Worm (Caenorhabditis elegans) whole organism, young adult: ENCODE data around the gene nspf-3.
"Not testable (repeated sequence)": the region's sequence is repeated elsewhere in the genome, so short reads cannot be mapped to it uniquely, and the experiment has no call there.

ENCODE experiments used
- C06A6.2 ChIP-seq: fragments of 200-800 bp; sonication (Bioruptor generic); conservative IDR thresholded peaks from 2 replicates; pipeline ENCODE4 v1.3.6; 2022; ENCODE audit warnings: missing genetic modification characterization, missing compliant biosample characterization
- F10E7.11 ChIP-seq: sonication (generic microtip); optimal IDR thresholded peaks from 2 replicates; lab custom pipeline; 2017; ENCODE audit warnings: mild to moderate bottlenecking, missing genetic modification characterization, moderate library complexity, missing compliant biosample characterization
- F33H1.4 ChIP-seq: fragments of 200-800 bp; sonication (Bioruptor generic); IDR thresholded peaks from 2 replicates; pipeline ENCODE4 v1.3.6; 2022; ENCODE audit warnings: missing genetic modification reagents, missing genetic modification characterization, missing compliant biosample characterization
- F39B2.1 ChIP-seq: fragments of 200-800 bp; sonication (Bioruptor generic); IDR thresholded peaks from 2 replicates; pipeline ENCODE4 v1.3.6; 2022; ENCODE audit warnings: missing genetic modification reagents, missing genetic modification characterization, missing compliant biosample characterization
- F49E8.2 ChIP-seq: sonication (generic microtip); optimal IDR thresholded peaks from 3 replicates; lab custom pipeline; 2017; ENCODE audit warnings: missing genetic modification characterization, mild to moderate bottlenecking, missing compliant biosample characterization, antibody characterized with exemption, moderate library complexity; ENCODE audit not compliant: insufficient read depth
- F55B11.4 ChIP-seq: sonication (generic microtip); optimal IDR thresholded peaks from 2 replicates; lab custom pipeline; 2016; ENCODE audit warnings: missing compliant biosample characterization, missing genetic modification characterization, borderline replicate concordance; ENCODE audit not compliant: insufficient read depth
- F57A8.1 ChIP-seq: fragments of 200-800 bp; sonication (Bioruptor generic); optimal IDR thresholded peaks from 2 replicates; lab custom pipeline; 2018; ENCODE audit warnings: mild to moderate bottlenecking, missing genetic modification characterization, moderate library complexity, missing compliant biosample characterization
- K12H6.12 ChIP-seq: fragments of 200-800 bp; sonication (Bioruptor generic); optimal IDR thresholded peaks from 2 replicates; lab custom pipeline; 2018; ENCODE audit warnings: mild to moderate bottlenecking, missing genetic modification characterization, missing compliant biosample characterization
- Y53F4B.3 ChIP-seq: fragments of 200-800 bp; sonication (Bioruptor generic); IDR thresholded peaks from 2 replicates; pipeline ENCODE4 v1.3.6; 2022; ENCODE audit warnings: missing genetic modification reagents, missing genetic modification characterization, missing compliant biosample characterization
- akir-1 ChIP-seq: fragments of 200-800 bp; sonication (Bioruptor generic); optimal IDR thresholded peaks from 2 replicates; lab custom pipeline; 2018; ENCODE audit warnings: mild to moderate bottlenecking, missing genetic modification characterization, moderate library complexity, missing compliant biosample characterization
- attf-3 ChIP-seq: fragments of 200-800 bp; sonication (Bioruptor generic); conservative IDR thresholded peaks from 2 replicates; pipeline ENCODE4 v1.3.6; 2022; ENCODE audit warnings: missing genetic modification reagents, missing genetic modification characterization, missing compliant biosample characterization
- ceh-40 ChIP-seq: fragments of 200-800 bp; sonication (Bioruptor generic); IDR thresholded peaks from 2 replicates; pipeline ENCODE4 v1.3.6; 2022; ENCODE audit warnings: missing genetic modification characterization, missing compliant biosample characterization
- ceh-79 ChIP-seq: sonication (generic microtip); optimal IDR thresholded peaks from 2 replicates; lab custom pipeline; 2017; ENCODE audit warnings: mild to moderate bottlenecking, missing genetic modification characterization, missing compliant biosample characterization
- ceh-91 ChIP-seq: fragments of 200-800 bp; sonication (Bioruptor generic); IDR thresholded peaks from 2 replicates; pipeline ENCODE4 v1.3.6; 2022; ENCODE audit warnings: missing genetic modification reagents, missing genetic modification characterization, missing compliant biosample characterization
- dpff-1 ChIP-seq: sonication (generic microtip); optimal IDR thresholded peaks from 2 replicates; lab custom pipeline; 2017; ENCODE audit warnings: mild to moderate bottlenecking, missing genetic modification characterization, missing compliant biosample characterization
- fkh-3 ChIP-seq: sonication (generic microtip); optimal IDR thresholded peaks from 2 replicates; lab custom pipeline; 2016; ENCODE audit warnings: mild to moderate bottlenecking, missing genetic modification characterization, missing compliant biosample characterization
- hlh-26 ChIP-seq: fragments of 200-800 bp; sonication (Bioruptor generic); conservative IDR thresholded peaks from 2 replicates; pipeline ENCODE4 v1.3.6; 2022; ENCODE audit warnings: missing genetic modification reagents, missing genetic modification characterization, missing compliant biosample characterization
- let-526 ChIP-seq: fragments of 200-800 bp; sonication (Bioruptor generic); IDR thresholded peaks from 2 replicates; pipeline ENCODE4 v1.3.6; 2022; ENCODE audit warnings: missing genetic modification reagents, missing genetic modification characterization, missing compliant biosample characterization
- lsl-1 ChIP-seq: fragments of 200-800 bp; sonication (Bioruptor generic); optimal IDR thresholded peaks from 2 replicates; lab custom pipeline; 2018; ENCODE audit warnings: mild to moderate bottlenecking, missing genetic modification characterization, moderate library complexity, missing compliant biosample characterization
- mcd-1 ChIP-seq: fragments of 200-800 bp; sonication (Bioruptor generic); IDR thresholded peaks from 2 replicates; pipeline ENCODE4 v1.3.6; 2022; ENCODE audit warnings: missing genetic modification reagents, missing genetic modification characterization, missing compliant biosample characterization
- mel-28 ChIP-seq: sonication (generic microtip); optimal IDR thresholded peaks from 2 replicates; lab custom pipeline; 2016; ENCODE audit warnings: borderline replicate concordance, mild to moderate bottlenecking, missing genetic modification characterization, missing compliant biosample characterization
- mes-4 ChIP-seq: sonication (generic microtip); optimal IDR thresholded peaks from 2 replicates; lab custom pipeline; 2016; ENCODE audit warnings: missing genotype, missing genetic modification characterization, missing compliant biosample characterization
- nhr-90 ChIP-seq: sonication (generic microtip); optimal IDR thresholded peaks from 2 replicates; lab custom pipeline; 2016; ENCODE audit warnings: missing genotype, mild to moderate bottlenecking, missing genetic modification characterization, missing compliant biosample characterization
- pha-4 ChIP-seq: fragments of 150-350 bp; sonication (generic microtip); optimal IDR thresholded peaks from 2 replicates; lab custom pipeline; 2014; ENCODE audit warnings: missing biosample characterization, missing genetic modification reagents, missing genetic modification characterization
- rec-8 ChIP-seq, 2 experiments: sonication (generic microtip); optimal IDR thresholded peaks; 2 replicates each; lab custom pipeline; 2016; ENCODE audit warnings: mild to moderate bottlenecking in 2 of 2, missing genetic modification characterization in 2 of 2, missing genetic modification reagents in 2 of 2, missing genotype in 2 of 2, missing biosample characterization in 1 of 2, missing compliant biosample characterization in 1 of 2, moderate library complexity in 1 of 2
- sdz-38 ChIP-seq: sonication (generic microtip); optimal IDR thresholded peaks from 2 replicates; lab custom pipeline; 2016; ENCODE audit warnings: missing genotype, missing genetic modification characterization, missing compliant biosample characterization
- tbx-9 ChIP-seq: sonication (generic microtip); optimal IDR thresholded peaks from 2 replicates; lab custom pipeline; 2016; ENCODE audit warnings: borderline replicate concordance, missing genetic modification characterization, inconsistent platforms, missing compliant biosample characterization
- tlf-1 ChIP-seq: fragments of 200-800 bp; sonication (Bioruptor generic); optimal IDR thresholded peaks from 2 replicates; lab custom pipeline; 2018; ENCODE audit warnings: mild to moderate bottlenecking, missing genetic modification characterization, missing compliant biosample characterization
- zfh-2 ChIP-seq: fragments of 200-800 bp; sonication (Bioruptor generic); conservative IDR thresholded peaks from 2 replicates; pipeline ENCODE4 v1.3.6; 2022; ENCODE audit warnings: missing genetic modification reagents, missing genetic modification characterization, missing compliant biosample characterization
- zim-3 ChIP-seq: sonication (generic microtip); optimal IDR thresholded peaks from 2 replicates; lab custom pipeline; 2017; ENCODE audit warnings: mild to moderate bottlenecking, missing genetic modification characterization, moderate library complexity, missing compliant biosample characterization

Gene nspf-3

ce11 chrII:2673534-2673933 is 16.4 kb downstream of the nspf-3 start, which contains the start of the genes F22E5.20 and F22E5.1:
Gene F22E5.20, minus strand, starts transcription at chrII:2673634.
Gene F22E5.1, plus strand, starts transcription at chrII:2673775.
- TF ChIP-seq F39B2.1; tlf-1; lsl-1 (GFP tag; lab: Kevin White, UChicago): not testable (repeated sequence)

DNA sequence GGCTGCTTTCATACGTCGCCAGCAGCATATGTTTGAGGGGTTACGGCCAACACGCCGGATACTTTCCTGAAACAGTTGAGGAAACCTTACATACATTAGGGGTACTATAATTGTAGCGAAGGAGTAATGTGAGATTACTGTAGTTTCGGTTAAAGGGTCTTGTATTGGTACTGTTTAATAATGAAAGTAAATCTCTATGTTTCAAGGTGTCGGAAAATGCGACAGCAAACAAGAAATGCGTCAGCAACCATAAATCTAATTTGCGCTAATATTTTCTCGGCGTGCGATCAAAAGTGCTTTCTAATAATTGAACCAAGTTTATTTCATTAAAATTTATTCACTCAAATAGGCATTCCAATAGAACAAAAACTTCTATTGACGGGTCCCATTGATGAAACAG is 17.7 kb downstream of the nspf-3 start, which contains the start of gene sri-57:
TSS of gene sri-57 (minus strand) at position 101 of the 400 bp plus-strand sequence.
- not testable (repeated sequence) for TF ChIP-seq Y53F4B.3; nhr-90 (tag; lab: Kevin White, UChicago); mel-28 (tag; lab: Kevin White, UChicago)

ce11 chrII:2665606-2666005 is 24.4 kb downstream of the nspf-3 start, which contains the start of gene F22E5.22:
Gene F22E5.22, plus strand, starts transcription at chrII:2665906.
- TF ChIP-seq K12H6.12 = no peak
- TF ChIP-seq mes-4 (tag; lab: Kevin White, UChicago) = no peak
- no peak for TF ChIP-seq C06A6.2 (GFP tag; lab: Robert Waterston, UW)
- no peak for TF ChIP-seq akir-1 (GFP tag; lab: Kevin White, UChicago)
- no peak for TF ChIP-seq tbx-9 (tag; lab: Kevin White, UChicago)
- TF ChIP-seq F49E8.2 (tag; lab: Kevin White, UChicago) = no peak
- no peak for TF ChIP-seq sdz-38
- no peak for TF ChIP-seq ceh-40 (GFP tag; lab: Robert Waterston, UW)
- no peak for TF ChIP-seq rec-8 (tag; optimal IDR thresholded peaks at IDR 0.05; lab: Kevin White, UChicago)
- TF ChIP-seq mcd-1 (GFP tag; lab: Robert Waterston, UW) = no peak
- no peak for TF ChIP-seq zfh-2 (GFP tag; lab: Robert Waterston, UW)
- no peak for TF ChIP-seq lsl-1 (GFP tag; lab: Kevin White, UChicago)
- no peak for TF ChIP-seq let-526
- no peak for TF ChIP-seq ceh-91
- no peak for TF ChIP-seq pha-4 (tag; lab: Kevin White, UChicago)

DNA sequence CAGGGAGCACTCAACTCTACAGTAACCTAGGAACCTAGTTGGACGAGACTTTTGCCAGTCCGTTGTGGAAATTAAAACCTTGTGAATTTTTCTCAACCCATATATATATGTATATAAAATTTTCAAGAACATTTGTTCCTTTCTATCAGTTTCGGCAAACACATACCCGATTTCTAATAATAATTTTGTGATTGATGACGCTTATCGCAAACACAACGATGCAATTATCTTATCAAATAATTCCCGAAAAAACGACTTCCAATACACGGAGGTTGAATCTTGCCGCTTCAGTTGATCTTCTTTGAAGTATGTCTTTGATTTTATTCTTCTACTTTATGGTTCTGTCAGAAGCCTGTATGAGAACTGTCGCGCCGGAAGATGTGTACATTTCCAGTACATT is 24.9 kb downstream of the nspf-3 start, which contains the start of gene F22E5.2:
TSS of gene F22E5.2 (plus strand) at position 301 of the 400 bp plus-strand sequence.
- TF ChIP-seq F33H1.4; zim-3 (tag; lab: Kevin White, UChicago); F55B11.4 (tag; lab: Kevin White, UChicago): not testable (repeated sequence)

DNA sequence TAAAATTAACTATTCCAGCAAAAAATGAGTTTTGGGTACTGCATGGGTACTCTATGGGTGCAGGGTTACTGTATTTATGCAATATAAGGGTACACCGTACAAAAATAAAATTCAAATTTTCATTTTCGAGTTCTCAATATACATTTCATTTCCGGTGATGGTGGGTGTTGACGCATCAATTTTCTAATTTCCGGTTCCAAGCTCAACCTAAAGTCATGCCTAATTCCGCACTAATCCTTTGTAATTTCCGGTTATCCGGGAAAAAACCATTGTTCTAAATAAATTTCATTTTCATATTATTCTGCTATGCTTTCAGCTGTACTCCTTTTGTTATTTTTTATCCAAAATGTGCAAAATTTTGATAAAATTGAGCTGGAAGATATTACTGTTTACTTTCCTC is 30.6 kb downstream of the nspf-3 start, which contains the start of gene gcy-21:
TSS of gene gcy-21 (plus strand) at position 301 of the 400 bp plus-strand sequence.
- TF ChIP-seq F10E7.11 (tag; lab: Kevin White, UChicago) (no peak), ceh-79 (tag; lab: Kevin White, UChicago) (no peak), dpff-1 (tag; lab: Kevin White, UChicago) (no peak), F57A8.1 (GFP tag; lab: Kevin White, UChicago) (no peak), hlh-26 (no peak), attf-3 (GFP tag; lab: Robert Waterston, UW) (no peak)

ce11 chrII:2656606-2657005 is 33.4 kb downstream of the nspf-3 start, which contains the start of gene sri-47:
Gene sri-47, plus strand, starts transcription at chrII:2656906.
- no peak for TF ChIP-seq fkh-3 (tag; lab: Kevin White, UChicago)
- 0 out of 2 replicates have a peak, but pooled peaks have one; percentile 37 for TF ChIP-seq zfh-2 (GFP tag; lab: Robert Waterston, UW)
